Worm (Caenorhabditis elegans) whole organism, late embryonic: ENCODE results near the gene R05H10.7.

ENCODE experiments used
- ama-1 ChIP-seq: fragments of 150-350 bp; optimal IDR thresholded peaks from 2 replicates; lab custom pipeline; 2014
- ceh-18 ChIP-seq: sonication (generic microtip); optimal IDR thresholded peaks from 2 replicates; lab custom pipeline; 2016; ENCODE audit warnings: missing genetic modification characterization, missing compliant biosample characterization
- ceh-19 ChIP-seq: fragments of 200-800 bp; sonication (Bioruptor generic); optimal IDR thresholded peaks from 2 replicates; lab custom pipeline; 2018; ENCODE audit warnings: mild to moderate bottlenecking, missing genetic modification characterization, missing compliant biosample characterization
- ceh-9 ChIP-seq: sonication (generic microtip); optimal IDR thresholded peaks from 2 replicates; lab custom pipeline; 2016; ENCODE audit warnings: mild to moderate bottlenecking, missing genetic modification characterization, inconsistent platforms, missing compliant biosample characterization
- ets-4 ChIP-seq: sonication (generic microtip); optimal IDR thresholded peaks from 2 replicates; lab custom pipeline; 2016; ENCODE audit warnings: missing genetic modification characterization, missing compliant biosample characterization
- fkh-6 ChIP-seq: sonication (generic microtip); optimal IDR thresholded peaks from 2 replicates; lab custom pipeline; 2016; ENCODE audit warnings: missing genetic modification characterization, missing compliant biosample characterization
- hlh-6 ChIP-seq: sonication (generic microtip); optimal IDR thresholded peaks from 2 replicates; lab custom pipeline; 2016; ENCODE audit warnings: missing genotype, missing genetic modification characterization, missing compliant biosample characterization
- nhr-232 ChIP-seq: sonication (generic microtip); optimal IDR thresholded peaks from 2 replicates; lab custom pipeline; 2016; ENCODE audit warnings: missing genetic modification characterization, missing compliant biosample characterization
- pat-9 ChIP-seq: fragments of 200-800 bp; sonication (Bioruptor generic); optimal IDR thresholded peaks from 2 replicates; lab custom pipeline; 2018; ENCODE audit warnings: mild to moderate bottlenecking, missing genetic modification characterization, moderate library complexity, missing compliant biosample characterization
- pros-1 ChIP-seq: fragments of 150-350 bp; optimal IDR thresholded peaks from 2 replicates; lab custom pipeline; 2014; ENCODE audit warnings: missing biosample characterization, missing genetic modification reagents, missing genetic modification characterization
- rnt-1 ChIP-seq: sonication (generic microtip); optimal IDR thresholded peaks from 2 replicates; lab custom pipeline; 2016; ENCODE audit warnings: missing genetic modification characterization, missing compliant biosample characterization
- ztf-16 ChIP-seq: sonication (generic microtip); optimal IDR thresholded peaks from 2 replicates; lab custom pipeline; 2017; ENCODE audit warnings: missing genetic modification characterization, missing compliant biosample characterization

DNA sequence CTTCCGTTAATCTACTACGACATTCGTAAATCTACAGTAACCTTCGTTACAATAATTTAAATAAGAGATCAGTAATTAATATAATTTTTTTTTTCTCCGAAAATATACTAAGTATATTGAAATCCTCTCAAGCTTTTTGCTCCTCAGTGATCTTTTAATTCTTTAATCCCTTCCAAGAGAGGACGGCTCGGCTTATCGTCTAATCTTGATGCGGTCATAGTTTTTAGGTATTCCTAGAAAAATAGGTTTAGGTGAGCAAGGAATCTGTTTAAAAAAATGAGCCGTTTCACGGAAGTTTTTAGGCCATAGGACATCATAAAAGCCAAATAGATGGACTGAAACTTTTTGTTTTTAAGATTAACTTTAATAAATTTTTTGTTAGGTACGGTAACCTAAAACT, 23.3 kb upstream of the R05H10.7 start:
- TF ChIP-seq ama-1 (no peak), ceh-19 (GFP tag; lab: Kevin White, UChicago) (no peak), hlh-6 (tag; lab: Kevin White, UChicago) (no peak), ets-4 (tag; lab: Kevin White, UChicago) (no peak), pros-1 (no peak), nhr-232 (no peak), ceh-18 (tag; lab: Kevin White, UChicago) (no peak), fkh-6 (no peak), rnt-1 (tag; lab: Kevin White, UChicago) (no peak), ceh-9 (no peak), pat-9 (tag; lab: Kevin White, UChicago) (no peak), ztf-16 (tag; lab: Kevin White, UChicago) (no peak)
